Fruit fly (Drosophila melanogaster): ENCODE results near the gene CG9541.

CG9541 gene

dm6 chr2L:8958046-8958497, 17.2 kb downstream of the CG9541 start (continued):
- TF ChIP-seq chn (GFP tag; optimal IDR thresholded peaks at IDR 0.05) (peak; percentile 93), CG17912 (GFP tag; optimal IDR thresholded peaks at IDR 0.05) (peak; percentile 95), CG33213 (GFP tag; optimal IDR thresholded peaks at IDR 0.05) (peak; percentile 78), kah (GFP tag; optimal IDR thresholded peaks at IDR 0.05) (peak; percentile 61), pfk (GFP tag; optimal IDR thresholded peaks at IDR 0.05) (peak; percentile 37), CG2199 (GFP tag; IDR thresholded peaks at IDR 0.05) (peak; percentile 95), bbx (GFP tag; IDR thresholded peaks at IDR 0.05; ENCODE audit: partially characterized antibody) (no peak), tin (GFP tag; optimal IDR thresholded peaks at IDR 0.05) (peak; percentile 93), pb (GFP tag; optimal IDR thresholded peaks at IDR 0.05) (peak; percentile 80), Sin3A (optimal IDR thresholded peaks at IDR 0.05) (no peak), lbe (GFP tag; optimal IDR thresholded peaks at IDR 0.05) (no peak), CG18476 (GFP tag; optimal IDR thresholded peaks at IDR 0.05) (peak; percentile 88), CG34422 (GFP tag; IDR thresholded peaks at IDR 0.05) (peak; percentile 99), pum (GFP tag; optimal IDR thresholded peaks at IDR 0.05) (peak; percentile 93), CG14710 (tag; optimal IDR thresholded peaks at IDR 0.05) (peak; percentile 94), en (GFP tag; optimal IDR thresholded peaks at IDR 0.05) (peak; percentile 74), CG31441 (GFP tag; IDR thresholded peaks at IDR 0.05) (peak; percentile 80), CG6654 (GFP tag; optimal IDR thresholded peaks at IDR 0.05) (peak; percentile 59), fd3F (GFP tag; optimal IDR thresholded peaks at IDR 0.05) (peak; percentile 83), CG9876 (GFP tag; optimal IDR thresholded peaks at IDR 0.05) (peak; percentile 80), Mrtf (GFP tag; IDR thresholded peaks at IDR 0.05) (peak; percentile 93), wor (GFP tag; IDR thresholded peaks at IDR 0.05) (peak; percentile 95), Xrp1 (GFP tag; IDR thresholded peaks at IDR 0.05) (peak; percentile 99), dati (GFP tag; IDR thresholded peaks at IDR 0.05) (peak; percentile 92), chif (GFP tag; optimal IDR thresholded peaks at IDR 0.05) (peak; percentile 90 to 94), jing (GFP tag; optimal IDR thresholded peaks at IDR 0.05) (peak; percentile 91), Nf-YB (GFP tag; optimal IDR thresholded peaks at IDR 0.05) (peak; percentile 79), onecut (GFP tag; IDR thresholded peaks at IDR 0.05) (peak; percentile 92), da (GFP tag; optimal IDR thresholded peaks at IDR 0.05) (peak; percentile 66), Dek (tag; optimal IDR thresholded peaks at IDR 0.05) (peak; percentile 95), D (optimal IDR thresholded peaks at IDR 0.05) (no peak), D (GFP tag; optimal IDR thresholded peaks at IDR 0.05) (peak; percentile 90), CG11695 (GFP tag; IDR thresholded peaks at IDR 0.05) (peak; percentile 98), CG14441 (GFP tag; IDR thresholded peaks at IDR 0.05) (peak; percentile 97), jigr1 (GFP tag; IDR thresholded peaks at IDR 0.05) (peak; percentile 94), scrt (GFP tag; optimal IDR thresholded peaks at IDR 0.05) (peak; percentile 83), CG11504 (tag; optimal IDR thresholded peaks at IDR 0.05) (peak; percentile 97), C15 (GFP tag; IDR thresholded peaks at IDR 0.05) (peak; percentile 91), cwo (GFP tag; optimal IDR thresholded peaks at IDR 0.05) (peak; percentile 80), CG6175 (GFP tag; IDR thresholded peaks at IDR 0.05) (peak; percentile 94), Bteb2 (GFP tag; optimal IDR thresholded peaks at IDR 0.05) (peak; percentile 94), CG9727 (GFP tag; optimal IDR thresholded peaks at IDR 0.05) (peak; percentile 96), sna (GFP tag; IDR thresholded peaks at IDR 0.05; ENCODE audit: partially characterized antibody) (peak; percentile 18; the same call in 1 of the 2 replicates), gcm2 (GFP tag; optimal IDR thresholded peaks at IDR 0.05) (peak; percentile 96), CG12769 (tag; optimal IDR thresholded peaks at IDR 0.05) (peak; percentile 88), dysf (GFP tag; IDR thresholded peaks at IDR 0.05) (peak; percentile 98), CG7271 (tag; optimal IDR thresholded peaks at IDR 0.05) (peak; percentile 81), Hr39 (optimal IDR thresholded peaks at IDR 0.05) (no peak), CG7357 (GFP tag; IDR thresholded peaks at IDR 0.05) (peak; percentile 93), zfh1 (GFP tag; IDR thresholded peaks at IDR 0.05) (peak; percentile 98), vnd (GFP tag; IDR thresholded peaks at IDR 0.05; ENCODE audit: partially characterized antibody) (no peak), Rx (GFP tag; IDR thresholded peaks at IDR 0.05) (peak; percentile 94)

Data from whole organism, embryonic.